Worm (Caenorhabditis elegans) whole organism, L4 larva: ENCODE results near the gene scl-9.

Experiments
- D1046.2 ChIP-seq: fragments of 200-800 bp; sonication (Bioruptor generic); IDR thresholded peaks from 2 replicates; pipeline ENCODE4 v1.3.6; 2022; ENCODE audit warnings: missing genetic modification characterization, missing compliant biosample characterization
- F37D6.2 ChIP-seq: sonication (generic microtip); optimal IDR thresholded peaks from 2 replicates; lab custom pipeline; 2016; ENCODE audit warnings: mild to moderate bottlenecking, missing genetic modification characterization, missing compliant biosample characterization
- F44E2.7 ChIP-seq: fragments of 200-800 bp; sonication (Bioruptor generic); IDR thresholded peaks from 2 replicates; pipeline ENCODE4 v2.1.2; 2022; ENCODE audit warnings: missing genetic modification characterization, missing compliant biosample characterization
- Y105C5A.15 ChIP-seq: fragments of 200-800 bp; sonication (Bioruptor generic); IDR thresholded peaks from 2 replicates; pipeline ENCODE4 v1.3.6; 2022; ENCODE audit warnings: missing genetic modification characterization, missing compliant biosample characterization
- Y5F2A.4 ChIP-seq: fragments of 200-800 bp; sonication (Bioruptor generic); optimal IDR thresholded peaks from 2 replicates; lab custom pipeline; 2018; ENCODE audit warnings: mild to moderate bottlenecking, missing genetic modification characterization, missing compliant biosample characterization
- Y75B8A.6 ChIP-seq: fragments of 200-800 bp; sonication (Bioruptor generic); IDR thresholded peaks from 2 replicates; pipeline ENCODE4 v1.3.6; 2022; ENCODE audit warnings: missing genetic modification reagents, missing genetic modification characterization, missing compliant biosample characterization
- ZK337.2 ChIP-seq: fragments of 200-800 bp; sonication (Bioruptor generic); IDR thresholded peaks from 2 replicates; pipeline ENCODE4 v1.3.6; 2022; ENCODE audit warnings: missing genetic modification reagents, missing genetic modification characterization, missing compliant biosample characterization
- ZK546.5 ChIP-seq, 2 experiments: sonication (generic microtip); optimal IDR thresholded peaks; 2 replicates each; lab custom pipeline; 2017; ENCODE audit warnings: missing biosample characterization in 2 of 2, missing genetic modification characterization in 2 of 2
- aha-1 ChIP-seq: fragments of 150-350 bp; peaks from one replicate; lab custom pipeline; 2014; ENCODE audit warnings: missing biosample characterization, missing genetic modification characterization
- aly-2 ChIP-seq: sonication (generic microtip); optimal IDR thresholded peaks from 2 replicates; lab custom pipeline; 2018; ENCODE audit warnings: missing biosample characterization, missing genetic modification characterization
- ama-1 ChIP-seq: fragments of 150-350 bp; optimal IDR thresholded peaks from 2 replicates; lab custom pipeline; 2014; ENCODE audit warnings: inconsistent platforms, mixed read lengths
- ceh-20 ChIP-seq: fragments of 200-800 bp; sonication (Bioruptor generic); IDR thresholded peaks from 2 replicates; pipeline ENCODE4 v1.3.6; 2022; ENCODE audit warnings: missing genetic modification reagents, missing genetic modification characterization, missing compliant biosample characterization
- ceh-28 ChIP-seq: fragments of 150-350 bp; optimal IDR thresholded peaks from 2 replicates; lab custom pipeline; 2014; ENCODE audit warnings: missing biosample characterization, missing genetic modification reagents, missing genetic modification characterization
- ceh-82 ChIP-seq: sonication (generic microtip); optimal IDR thresholded peaks from 2 replicates; lab custom pipeline; 2017; ENCODE audit warnings: missing biosample characterization, missing genetic modification characterization
- ctbp-1 ChIP-seq: fragments of 200-800 bp; sonication (Bioruptor generic); IDR thresholded peaks from 2 replicates; pipeline ENCODE4 v1.3.6; 2022; ENCODE audit warnings: missing genetic modification reagents, missing genetic modification characterization, missing compliant biosample characterization
- daf-12 ChIP-seq: fragments of 150-350 bp; optimal IDR thresholded peaks from 2 replicates; lab custom pipeline; 2014; ENCODE audit warnings: missing biosample characterization, missing genetic modification reagents, missing genetic modification characterization
- daf-16 ChIP-seq, 3 experiments: sonication (generic microtip); optimal IDR thresholded peaks; 2 replicates each; lab custom pipeline; 2016 to 2017; ENCODE audit warnings: missing genetic modification characterization in 3 of 3, missing genetic modification reagents in 3 of 3, mild to moderate bottlenecking in 2 of 3, missing compliant biosample characterization in 2 of 3, missing biosample characterization in 1 of 3, moderate library complexity in 1 of 3
- daf-8 ChIP-seq: fragments of 200-800 bp; sonication (Bioruptor generic); IDR thresholded peaks from 2 replicates; pipeline ENCODE4 v1.3.6; 2022; ENCODE audit warnings: missing genetic modification characterization, missing compliant biosample characterization
- duxl-1 ChIP-seq: sonication (generic microtip); optimal IDR thresholded peaks from 2 replicates; lab custom pipeline; 2016; ENCODE audit warnings: mild to moderate bottlenecking, missing genetic modification characterization, moderate library complexity, missing compliant biosample characterization; ENCODE audit not compliant: poor library complexity
- egl-43 ChIP-seq: fragments of 200-800 bp; sonication (Bioruptor generic); IDR thresholded peaks from 2 replicates; pipeline ENCODE4 v1.3.6; 2022; ENCODE audit warnings: missing genetic modification reagents, missing genetic modification characterization, missing compliant biosample characterization
- fkh-10 ChIP-seq: fragments of 150-350 bp; optimal IDR thresholded peaks from 2 replicates; lab custom pipeline; 2014; ENCODE audit warnings: missing biosample characterization, missing genetic modification reagents, missing genetic modification characterization
- hif-1 ChIP-seq, 2 experiments: sonication (generic microtip); optimal IDR thresholded peaks; 2 replicates each; lab custom pipeline; 2016 to 2017; ENCODE audit warnings: missing compliant biosample characterization in 2 of 2, missing genetic modification characterization in 2 of 2, missing genetic modification reagents in 2 of 2, missing genotype in 2 of 2, mild to moderate bottlenecking in 1 of 2
- hlh-11 ChIP-seq: fragments of 200-800 bp; sonication (Bioruptor generic); optimal IDR thresholded peaks from 2 replicates; lab custom pipeline; 2018; ENCODE audit warnings: mild to moderate bottlenecking, missing genetic modification characterization, missing compliant biosample characterization
- hlh-30 ChIP-seq: sonication (generic microtip); optimal IDR thresholded peaks from 2 replicates; lab custom pipeline; 2017; ENCODE audit warnings: antibody characterized with exemption, mild to moderate bottlenecking, missing genetic modification characterization, missing compliant biosample characterization; ENCODE audit not compliant: insufficient read depth
- lin-1 ChIP-seq: fragments of 200-800 bp; sonication (Bioruptor generic); IDR thresholded peaks from 2 replicates; pipeline ENCODE4 v1.3.6; 2022; ENCODE audit warnings: missing genetic modification reagents, missing genetic modification characterization, missing compliant biosample characterization
- lin-39 ChIP-seq: fragments of 150-350 bp; optimal IDR thresholded peaks from 2 replicates; lab custom pipeline; 2014; ENCODE audit warnings: missing biosample characterization, missing genetic modification reagents, missing genetic modification characterization
- lir-3 ChIP-seq: sonication (generic microtip); optimal IDR thresholded peaks from 2 replicates; lab custom pipeline; 2016; ENCODE audit warnings: mild to moderate bottlenecking, missing genetic modification characterization, missing compliant biosample characterization
- lsy-2 ChIP-seq, 2 experiments: fragments of 150-350 bp in 1 of 2; sonication (generic microtip) in 1 of 2; optimal IDR thresholded peaks; 2 replicates each; lab custom pipeline; 2014 to 2017; ENCODE audit warnings: missing biosample characterization in 2 of 2, missing genetic modification characterization in 2 of 2
- madf-5 ChIP-seq, 2 experiments: fragments of 200-800 bp; sonication (Bioruptor generic); IDR thresholded peaks; 2 replicates each; pipeline ENCODE4 v1.3.6; 2022; ENCODE audit warnings: missing compliant biosample characterization in 2 of 2, missing genetic modification characterization in 2 of 2
- mep-1 ChIP-seq: fragments of 150-350 bp; sonication (generic microtip); optimal IDR thresholded peaks from 3 replicates; lab custom pipeline; 2014; ENCODE audit warnings: missing biosample characterization, missing genetic modification characterization
- mes-2 ChIP-seq: sonication (generic microtip); optimal IDR thresholded peaks from 2 replicates; lab custom pipeline; 2016; ENCODE audit warnings: missing genotype, mild to moderate bottlenecking, missing genetic modification characterization, missing compliant biosample characterization; ENCODE audit not compliant: poor library complexity, severe bottlenecking
- mxl-2 ChIP-seq: fragments of 200-800 bp; sonication (Bioruptor generic); conservative IDR thresholded peaks from 2 replicates; pipeline ENCODE4 v1.3.6; 2022; ENCODE audit warnings: missing genetic modification reagents, missing genetic modification characterization, missing compliant biosample characterization
- nhr-237 ChIP-seq: sonication (generic microtip); optimal IDR thresholded peaks from 2 replicates; lab custom pipeline; 2017; ENCODE audit warnings: missing biosample characterization, missing genetic modification characterization
- nhr-25 ChIP-seq: sonication (generic microtip); optimal IDR thresholded peaks from 2 replicates; lab custom pipeline; 2017; ENCODE audit warnings: missing genetic modification characterization, mild to moderate bottlenecking, missing compliant biosample characterization, antibody characterized with exemption, moderate library complexity, borderline replicate concordance; ENCODE audit not compliant: insufficient read depth
- nhr-48 ChIP-seq: sonication (generic microtip); optimal IDR thresholded peaks from 2 replicates; lab custom pipeline; 2016; ENCODE audit warnings: mild to moderate bottlenecking, missing genetic modification characterization, missing compliant biosample characterization
- pqm-1 ChIP-seq: sonication (generic microtip); optimal IDR thresholded peaks from 2 replicates; lab custom pipeline; 2017; ENCODE audit warnings: missing biosample characterization, missing genetic modification characterization
- rbr-2 ChIP-seq: sonication (generic microtip); optimal IDR thresholded peaks from 2 replicates; lab custom pipeline; 2016; ENCODE audit warnings: missing genotype, missing genetic modification characterization, missing compliant biosample characterization
- set-16 ChIP-seq: fragments of 200-800 bp; sonication (Bioruptor generic); IDR thresholded peaks from 2 replicates; pipeline ENCODE4 v1.3.6; 2022; ENCODE audit warnings: missing genetic modification reagents, missing genetic modification characterization, missing compliant biosample characterization
- spr-3 ChIP-seq: fragments of 200-800 bp; sonication (Bioruptor generic); optimal IDR thresholded peaks from 2 replicates; lab custom pipeline; 2018; ENCODE audit warnings: mild to moderate bottlenecking, missing genetic modification characterization, missing compliant biosample characterization
- unc-130 ChIP-seq: sonication (generic microtip); optimal IDR thresholded peaks from 2 replicates; lab custom pipeline; 2016; ENCODE audit warnings: missing genetic modification reagents, missing genetic modification characterization, missing compliant biosample characterization
- unc-62 ChIP-seq, 3 experiments: fragments of 150-350 bp in 1 of 3; sonication (generic microtip); optimal IDR thresholded peaks in 2 of 3; peaks in 1 of 3; 1 replicate in 1 of 3; 2 replicates in 2 of 3; lab custom pipeline; 2014 to 2017; ENCODE audit warnings: missing biosample characterization in 3 of 3, missing genetic modification characterization in 3 of 3, missing genetic modification reagents in 3 of 3, missing genotype in 1 of 3
- zag-1 ChIP-seq: fragments of 150-350 bp; optimal IDR thresholded peaks from 2 replicates; lab custom pipeline; 2014; ENCODE audit warnings: missing biosample characterization, missing genetic modification characterization
- zip-2 ChIP-seq: fragments of 150-350 bp; optimal IDR thresholded peaks from 2 replicates; lab custom pipeline; 2014; ENCODE audit warnings: missing biosample characterization, missing genetic modification characterization

scl-9 gene

ce11 chrIV:13080861-13081260, 33.9 kb downstream of the scl-9 start:
- TF ChIP-seq nhr-48 (tag; lab: Kevin White, UChicago), result no peak
- TF ChIP-seq lir-3, result no peak
- peak in 1 of 2 experiments; percentile 94 for TF ChIP-seq unc-62 (GFP tag; optimal IDR thresholded peaks at IDR 0.05 in 1 of 2; lab: Kevin White, UChicago)
- no peak for TF ChIP-seq unc-62 (tag; optimal IDR thresholded peaks at IDR 0.05; lab: Kevin White, UChicago)
- peak; percentile 9 for TF ChIP-seq aha-1
- TF ChIP-seq zag-1 (tag; lab: Kevin White, UChicago), result no peak
- TF ChIP-seq nhr-25 (tag; lab: Kevin White, UChicago), result peak; percentile 8

- TF ChIP-seq lin-39 (tag; lab: Kevin White, UChicago), result no peak
- 0 out of 2 replicates have a peak, but pooled peaks have one; percentile 31 for TF ChIP-seq ctbp-1 (GFP tag; lab: Robert Waterston, UW)
- no peak for TF ChIP-seq nhr-237 (tag; lab: Kevin White, UChicago)
- TF ChIP-seq egl-43 (GFP tag; lab: Robert Waterston, UW), result 0 out of 2 replicates have a peak, but pooled peaks have one; percentile 40
- no peak for TF ChIP-seq ceh-28
- no peak for TF ChIP-seq pqm-1
- TF ChIP-seq D1046.2 (GFP tag; lab: Robert Waterston, UW), result 0 out of 2 replicates have a peak, but pooled peaks have one; percentile 17
- TF ChIP-seq ceh-20 (GFP tag; lab: Robert Waterston, UW), result 0 out of 2 replicates have a peak, but pooled peaks have one; percentile 21
- TF ChIP-seq ama-1 (lab: Kevin White, UChicago), result peak; percentile 39
- no peak for TF ChIP-seq set-16 (GFP tag; lab: Robert Waterston, UW)
- TF ChIP-seq aly-2, result no peak
- TF ChIP-seq ZK337.2 (GFP tag; lab: Robert Waterston, UW), result no peak
- TF ChIP-seq mes-2 (tag; lab: Kevin White, UChicago), result no peak
- TF ChIP-seq unc-62 (GFP tag; optimal IDR thresholded peaks at IDR 0.05 in 1 of 2; lab: Kevin White, UChicago), result peak in 1 of 2 experiments; percentile 98
- no peak for TF ChIP-seq unc-62 (tag; optimal IDR thresholded peaks at IDR 0.05; lab: Kevin White, UChicago)
- TF ChIP-seq zip-2, result no peak
- no peak for TF ChIP-seq lin-1 (GFP tag; lab: Robert Waterston, UW)
- no peak for TF ChIP-seq daf-8 (GFP tag; lab: Robert Waterston, UW)
- no peak for TF ChIP-seq hif-1 (tag; optimal IDR thresholded peaks at IDR 0.05; lab: Kevin White, UChicago)
- TF ChIP-seq mep-1 (tag; lab: Kevin White, UChicago), result no peak
- TF ChIP-seq ZK546.5 (tag; optimal IDR thresholded peaks at IDR 0.05; lab: Kevin White, UChicago), result no peak
- TF ChIP-seq hlh-30 (tag; lab: Kevin White, UChicago), result no peak
- TF ChIP-seq lsy-2 (tag; optimal IDR thresholded peaks at IDR 0.05; lab: Kevin White, UChicago), result no peak
- no peak for TF ChIP-seq Y5F2A.4 (GFP tag; lab: Kevin White, UChicago)
- TF ChIP-seq mxl-2 (GFP tag; lab: Robert Waterston, UW), result no peak
- no peak for TF ChIP-seq duxl-1 (tag; lab: Kevin White, UChicago)
- TF ChIP-seq rbr-2, result no peak
- TF ChIP-seq fkh-10 (GFP tag; lab: Kevin White, UChicago), result no peak
- TF ChIP-seq daf-12 (tag; lab: Kevin White, UChicago), result no peak
- TF ChIP-seq F44E2.7 (GFP tag; lab: Robert Waterston, UW), result no peak
Measured at ce11 chrIV:13082106-13082505, 35.2 kb downstream of the scl-9 start.

DNA sequence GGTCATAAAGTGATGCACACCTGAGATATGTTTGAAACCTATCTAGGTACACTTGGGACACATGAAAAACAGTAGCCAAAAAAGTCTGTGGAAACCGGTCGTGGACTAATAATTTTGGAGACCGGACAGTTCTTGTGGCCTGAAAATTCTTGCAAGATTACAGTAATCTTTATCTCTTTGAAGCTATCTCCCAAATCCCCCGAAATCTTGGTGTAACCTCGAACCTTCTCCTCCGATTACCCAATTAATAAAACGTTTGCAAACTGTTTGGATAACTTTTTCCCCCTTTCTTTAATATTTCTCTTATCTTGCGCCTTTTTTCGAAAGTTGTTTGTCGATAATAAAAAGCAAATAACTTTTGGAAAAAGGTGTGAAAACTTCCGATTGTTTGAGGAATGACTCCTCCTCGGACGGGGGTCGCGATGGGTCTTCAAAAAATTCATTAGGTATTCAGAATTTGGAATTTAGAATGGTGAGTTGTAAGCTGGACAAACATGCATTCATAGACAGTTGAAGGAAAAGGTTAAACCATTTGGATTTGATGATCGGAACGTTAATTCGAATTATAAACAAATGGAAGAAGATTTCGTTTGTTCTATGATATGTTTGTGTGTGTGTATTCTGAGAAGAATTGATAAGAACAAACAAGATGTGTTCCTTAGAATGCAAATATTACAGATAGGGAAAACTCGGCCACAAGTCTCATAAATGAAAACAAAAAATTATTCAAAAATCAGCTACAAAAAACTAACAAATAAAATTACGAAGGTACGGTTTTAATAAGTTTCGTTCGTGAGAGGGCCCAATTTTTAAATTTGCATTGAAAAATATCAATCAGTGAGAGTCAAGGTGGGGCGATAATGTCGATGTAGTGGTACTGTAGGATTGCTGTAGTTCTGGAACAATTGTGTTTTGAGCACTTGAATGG, 36.2 kb downstream of the scl-9 start:
- no peak for TF ChIP-seq Y105C5A.15
- no peak for TF ChIP-seq Y75B8A.6 (GFP tag; lab: Robert Waterston, UW)
- TF ChIP-seq spr-3 (GFP tag; lab: Kevin White, UChicago), result no peak
- TF ChIP-seq F37D6.2, result no peak
- no peak for TF ChIP-seq madf-5 (GFP tag; IDR thresholded peaks at IDR 0.05; lab: Robert Waterston, UW)
- TF ChIP-seq unc-130, result no peak
- TF ChIP-seq egl-43 (GFP tag; lab: Robert Waterston, UW), result no peak
- no peak for TF ChIP-seq rbr-2
- TF ChIP-seq lir-3, result no peak
- no peak for TF ChIP-seq F44E2.7 (GFP tag; lab: Robert Waterston, UW)
- TF ChIP-seq hlh-11 (tag; lab: Kevin White, UChicago), result no peak
- TF ChIP-seq lsy-2 (tag; optimal IDR thresholded peaks at IDR 0.05; lab: Kevin White, UChicago), result no peak
- TF ChIP-seq aly-2, result no peak
- TF ChIP-seq ceh-82 (tag; lab: Kevin White, UChicago), result no peak
- TF ChIP-seq nhr-237 (tag; lab: Kevin White, UChicago), result no peak
- no peak for TF ChIP-seq pqm-1
- no peak for TF ChIP-seq Y5F2A.4 (GFP tag; lab: Kevin White, UChicago)
- no peak for TF ChIP-seq zip-2
- TF ChIP-seq daf-16 (GFP tag; optimal IDR thresholded peaks at IDR 0.05; lab: Kevin White, UChicago), result no peak
- TF ChIP-seq daf-16 (tag; optimal IDR thresholded peaks at IDR 0.05; lab: Kevin White, UChicago), result no peak
